Worm (Caenorhabditis elegans) whole organism, L3 larva: ENCODE measurements around the gene R04A9.9.

Source experiments
- R02D3.7 ChIP-seq: fragments of 150-350 bp; optimal IDR thresholded peaks from 2 replicates; lab custom pipeline; 2014; ENCODE audit warnings: missing biosample characterization, missing genetic modification characterization
- aly-2 ChIP-seq: fragments of 150-350 bp; optimal IDR thresholded peaks from 2 replicates; lab custom pipeline; 2014; ENCODE audit warnings: missing biosample characterization, missing genetic modification characterization
- ama-1 ChIP-seq: fragments of 150-350 bp; optimal IDR thresholded peaks from 2 replicates; lab custom pipeline; 2018
- ceh-16 ChIP-seq: sonication (generic microtip); optimal IDR thresholded peaks from 2 replicates; lab custom pipeline; 2017; ENCODE audit warnings: missing biosample characterization, missing genetic modification characterization
- ceh-28 ChIP-seq: fragments of 150-350 bp; optimal IDR thresholded peaks from 2 replicates; lab custom pipeline; 2014; ENCODE audit warnings: missing biosample characterization, missing genetic modification reagents, missing genetic modification characterization
- ceh-82 ChIP-seq: fragments of 150-350 bp; optimal IDR thresholded peaks from 2 replicates; lab custom pipeline; 2014; ENCODE audit warnings: missing biosample characterization, missing genetic modification characterization
- daf-12 ChIP-seq: fragments of 150-350 bp; optimal IDR thresholded peaks from 2 replicates; lab custom pipeline; 2014; ENCODE audit warnings: missing biosample characterization, missing genetic modification reagents, missing genetic modification characterization
- egl-27 ChIP-seq: sonication (generic microtip); optimal IDR thresholded peaks from 4 replicates; lab custom pipeline; 2017; ENCODE audit warnings: missing biosample characterization, missing genetic modification reagents, missing genetic modification characterization
- egl-5 ChIP-seq: fragments of 150-350 bp; optimal IDR thresholded peaks from 2 replicates; lab custom pipeline; 2017; ENCODE audit warnings: missing biosample characterization, missing genetic modification reagents, missing genetic modification characterization, inconsistent platforms
- elt-1 ChIP-seq: fragments of 150-350 bp; optimal IDR thresholded peaks from 2 replicates; lab custom pipeline; 2014; ENCODE audit warnings: missing biosample characterization, missing genetic modification characterization
- elt-2 ChIP-seq: sonication (generic microtip); optimal IDR thresholded peaks from 2 replicates; lab custom pipeline; 2016; ENCODE audit warnings: missing genetic modification reagents, mild to moderate bottlenecking, missing genetic modification characterization, missing compliant biosample characterization
- elt-3 ChIP-seq, 3 experiments: fragments of 150-350 bp in 1 of 3; sonication (generic microtip) in 2 of 3; optimal IDR thresholded peaks; 2 replicates in 2 of 3; 4 replicates in 1 of 3; lab custom pipeline; 2014 to 2017; ENCODE audit warnings: missing biosample characterization in 3 of 3, missing genetic modification characterization in 3 of 3
- eor-1 ChIP-seq, 2 experiments: fragments of 150-350 bp; optimal IDR thresholded peaks; 2 replicates each; lab custom pipeline; 2014 to 2018; ENCODE audit warnings: missing biosample characterization in 2 of 2, missing genetic modification characterization in 2 of 2
- fkh-2 ChIP-seq: fragments of 150-350 bp; optimal IDR thresholded peaks from 2 replicates; lab custom pipeline; 2014; ENCODE audit warnings: missing biosample characterization, missing genetic modification reagents, missing genetic modification characterization
- fos-1 ChIP-seq: fragments of 150-350 bp; optimal IDR thresholded peaks from 2 replicates; lab custom pipeline; 2014; ENCODE audit warnings: missing biosample characterization, missing genetic modification characterization
- hmg-11 ChIP-seq: sonication (generic microtip); optimal IDR thresholded peaks from 2 replicates; lab custom pipeline; 2016; ENCODE audit warnings: missing genetic modification characterization, missing compliant biosample characterization
- jun-1 ChIP-seq: fragments of 150-350 bp; optimal IDR thresholded peaks from 2 replicates; lab custom pipeline; 2014; ENCODE audit warnings: missing biosample characterization, missing genetic modification reagents, missing genetic modification characterization
- lin-39 ChIP-seq: fragments of 150-350 bp; optimal IDR thresholded peaks from 2 replicates; lab custom pipeline; 2018; ENCODE audit warnings: missing biosample characterization, missing genetic modification reagents, missing genetic modification characterization
- lsy-12 ChIP-seq: sonication (generic microtip); optimal IDR thresholded peaks from 2 replicates; lab custom pipeline; 2016; ENCODE audit warnings: mild to moderate bottlenecking, missing genetic modification characterization, missing compliant biosample characterization
- mdl-1 ChIP-seq: fragments of 150-350 bp; optimal IDR thresholded peaks from 2 replicates; lab custom pipeline; 2014; ENCODE audit warnings: missing biosample characterization, missing genetic modification characterization
- mml-1 ChIP-seq: fragments of 150-350 bp; sonication (generic microtip); optimal IDR thresholded peaks from 3 replicates; lab custom pipeline; 2014; ENCODE audit warnings: missing biosample characterization, missing genetic modification characterization
- nfya-1 ChIP-seq: sonication (generic microtip); optimal IDR thresholded peaks from 2 replicates; lab custom pipeline; 2017; ENCODE audit warnings: missing genetic modification characterization, mild to moderate bottlenecking, missing compliant biosample characterization, antibody characterized with exemption, moderate library complexity; ENCODE audit not compliant: insufficient read depth
- nhr-11 ChIP-seq: fragments of 150-350 bp; optimal IDR thresholded peaks from 2 replicates; lab custom pipeline; 2014; ENCODE audit warnings: missing biosample characterization, missing genetic modification characterization
- nhr-23 ChIP-seq: fragments of 150-350 bp; optimal IDR thresholded peaks from 2 replicates; lab custom pipeline; 2014; ENCODE audit warnings: missing biosample characterization, missing genetic modification reagents, missing genetic modification characterization
- nhr-237 ChIP-seq: fragments of 150-350 bp; optimal IDR thresholded peaks from 2 replicates; lab custom pipeline; 2014; ENCODE audit warnings: missing biosample characterization, missing genetic modification characterization
- nhr-25 ChIP-seq: sonication (generic microtip); optimal IDR thresholded peaks from 2 replicates; lab custom pipeline; 2017; ENCODE audit warnings: missing biosample characterization, missing genetic modification characterization
- nhr-28 ChIP-seq: fragments of 150-350 bp; optimal IDR thresholded peaks from 2 replicates; lab custom pipeline; 2014; ENCODE audit warnings: missing biosample characterization, missing genetic modification characterization
- nhr-43 ChIP-seq: sonication (generic microtip); optimal IDR thresholded peaks from 2 replicates; lab custom pipeline; 2016; ENCODE audit warnings: mild to moderate bottlenecking, missing genetic modification characterization, missing compliant biosample characterization; ENCODE audit not compliant: poor library complexity, severe bottlenecking
- nhr-76 ChIP-seq: fragments of 150-350 bp; sonication (generic microtip); optimal IDR thresholded peaks from 5 replicates; lab custom pipeline; 2014; ENCODE audit warnings: missing biosample characterization, missing genetic modification characterization
- nhr-77 ChIP-seq: fragments of 150-350 bp; optimal IDR thresholded peaks from 2 replicates; lab custom pipeline; 2014; ENCODE audit warnings: missing biosample characterization, missing genetic modification characterization
- pha-4 ChIP-seq: fragments of 150-350 bp; optimal IDR thresholded peaks from 2 replicates; lab custom pipeline; 2014; ENCODE audit warnings: missing biosample characterization, missing genetic modification reagents, missing genetic modification characterization
- sea-2 ChIP-seq: fragments of 150-350 bp; sonication (generic microtip); optimal IDR thresholded peaks from 4 replicates; lab custom pipeline; 2014; ENCODE audit warnings: missing biosample characterization, missing genetic modification reagents, missing genetic modification characterization
- skn-1 ChIP-seq: fragments of 150-350 bp; optimal IDR thresholded peaks from 2 replicates; lab custom pipeline; 2014; ENCODE audit warnings: missing biosample characterization, missing genetic modification characterization
- snpc-4 ChIP-seq: fragments of 150-350 bp; optimal IDR thresholded peaks from 2 replicates; lab custom pipeline; 2014; ENCODE audit warnings: missing biosample characterization, missing genetic modification characterization
- unc-39 ChIP-seq: sonication (generic microtip); optimal IDR thresholded peaks from 4 replicates; lab custom pipeline; 2017; ENCODE audit warnings: missing biosample characterization, missing genetic modification characterization
- zag-1 ChIP-seq: fragments of 150-350 bp; optimal IDR thresholded peaks from 2 replicates; lab custom pipeline; 2014; ENCODE audit warnings: missing biosample characterization, missing genetic modification characterization
- ztf-11 ChIP-seq: fragments of 150-350 bp; optimal IDR thresholded peaks from 2 replicates; lab custom pipeline; 2014; ENCODE audit warnings: missing biosample characterization, missing genetic modification characterization
- ztf-4 ChIP-seq: fragments of 150-350 bp; optimal IDR thresholded peaks from 2 replicates; lab custom pipeline; 2014; ENCODE audit warnings: missing biosample characterization, missing genetic modification characterization

Gene R04A9.9

DNA sequence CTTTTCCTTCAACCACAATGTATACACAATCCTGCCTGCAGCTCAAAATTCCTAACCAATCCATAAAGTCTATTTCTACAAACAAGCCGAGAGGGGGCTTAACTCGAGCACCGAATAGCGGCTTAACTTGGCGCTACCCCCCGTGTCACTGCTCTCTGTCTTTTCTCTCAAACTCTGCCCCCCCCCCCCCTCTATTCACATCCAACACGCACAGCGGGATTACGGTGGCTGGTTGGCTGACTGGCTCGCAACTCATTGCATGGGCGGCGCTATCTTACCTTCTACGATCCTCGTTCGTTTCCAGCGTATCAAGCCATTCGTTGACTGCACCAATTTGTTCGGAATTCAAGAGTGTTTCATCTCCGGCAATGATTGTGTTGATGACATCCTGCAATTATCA is 41.2 kb upstream of the R04A9.9 start:
- TF ChIP-seq nhr-23 (tag; lab: Kevin White, UChicago) (no peak), mml-1 (tag; lab: Kevin White, UChicago) (no peak), egl-27 (tag; lab: Kevin White, UChicago) (no peak), nfya-1 (peak; percentile 69), nhr-28 (tag; lab: Kevin White, UChicago) (no peak), skn-1 (tag; lab: Kevin White, UChicago) (no peak)

DNA sequence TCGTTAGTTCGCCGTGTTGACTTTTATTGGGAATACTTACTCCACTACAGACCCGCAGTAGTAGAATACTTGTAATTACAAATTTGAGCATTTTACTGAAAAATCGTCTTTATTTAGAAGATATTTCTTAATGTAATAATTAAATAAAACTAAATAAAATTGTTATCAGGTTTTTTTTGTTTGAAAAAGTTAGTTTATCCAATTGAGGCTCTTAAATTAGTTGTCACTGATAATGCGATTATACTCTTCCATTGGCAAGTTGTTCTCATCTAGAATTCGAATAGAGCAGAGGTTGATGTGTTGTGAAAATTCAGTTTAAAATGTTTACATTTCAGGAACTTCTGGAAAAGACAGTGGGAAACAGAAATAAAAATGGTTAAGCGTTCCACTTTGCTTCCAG is 35.2 kb upstream of the R04A9.9 start, which contains the start of gene ZK1193.2:
Gene ZK1193.2, minus strand, starts transcription at position 101 of the 400 bp plus-strand sequence.
- TF ChIP-seq nhr-43: no peak

DNA sequence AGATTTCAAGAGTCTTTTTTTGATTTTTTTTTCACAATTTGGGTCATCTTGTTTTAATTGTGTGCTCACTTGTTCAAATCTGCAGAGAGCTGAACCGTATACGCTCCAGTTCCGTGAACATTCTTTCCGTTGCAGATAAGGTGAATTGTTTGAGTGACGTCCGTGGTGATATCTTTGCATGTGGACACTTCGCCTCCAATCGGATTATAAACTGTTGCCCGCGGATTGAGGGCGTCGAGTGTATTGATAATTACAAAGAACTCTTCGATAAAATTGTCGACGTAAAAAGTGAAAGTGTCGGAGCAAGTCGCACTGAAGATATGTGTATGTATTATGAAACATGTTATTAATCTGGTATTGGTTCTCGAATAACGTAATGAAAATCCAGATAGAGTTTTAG is 33.4 kb upstream of the R04A9.9 start:
- peak; percentile 62 for TF ChIP-seq elt-2
- no peak for TF ChIP-seq ztf-4 (tag; lab: Kevin White, UChicago)

DNA sequence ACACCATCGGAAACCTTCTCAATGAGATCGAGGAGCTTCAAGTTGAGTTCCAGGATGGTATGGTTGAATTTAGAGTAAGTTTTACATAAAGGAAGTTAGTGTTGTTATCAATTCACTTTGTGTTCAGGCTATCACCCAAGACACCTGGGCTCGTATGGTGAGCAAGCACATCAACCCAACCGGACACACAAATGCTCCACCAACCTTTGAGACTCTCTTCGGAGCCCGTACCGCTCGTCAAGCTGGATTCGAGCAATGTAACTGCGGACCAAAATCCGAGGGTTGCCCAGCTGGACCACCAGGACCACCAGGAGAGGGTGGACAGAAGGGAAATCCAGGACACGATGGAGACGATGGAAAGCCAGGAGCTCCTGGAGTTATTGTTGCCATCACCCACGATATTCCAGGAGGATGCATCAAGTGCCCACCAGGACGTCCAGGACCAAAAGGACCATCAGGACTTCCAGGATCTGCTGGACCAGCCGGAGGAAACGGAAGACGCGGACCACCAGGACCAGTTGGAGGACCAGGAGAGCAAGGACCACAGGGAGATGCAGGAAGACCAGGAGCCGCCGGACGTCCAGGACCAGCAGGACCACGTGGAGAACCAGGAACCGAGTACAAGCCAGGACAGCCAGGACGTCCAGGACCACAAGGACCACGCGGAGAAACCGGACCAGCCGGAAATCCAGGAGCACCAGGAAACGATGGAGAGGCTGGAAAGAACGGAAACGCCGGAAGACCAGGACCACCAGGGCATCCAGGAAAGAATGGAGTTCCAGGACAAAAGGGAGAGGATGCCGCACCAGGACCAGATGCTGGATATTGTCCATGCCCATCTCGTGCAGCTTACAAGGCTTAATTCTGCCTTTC is 31.7 kb upstream of the R04A9.9 start:
- TF ChIP-seq ztf-11 (no peak), elt-1 (tag; lab: Kevin White, UChicago) (no peak), ama-1 (no peak), snpc-4 (no peak), eor-1 (tag; optimal IDR thresholded peaks at IDR 0.05; lab: Kevin White, UChicago) (no peak), ceh-28 (tag; lab: Kevin White, UChicago) (no peak), daf-12 (no peak)

ce11 chrX:421407-421784 is 31.0 kb upstream of the R04A9.9 start, which contains the start of gene col-19:
col-19 (plus strand) TSS chrX:421707.
- TF ChIP-seq ceh-28 (tag; lab: Kevin White, UChicago) (no peak), elt-3 (tag; optimal IDR thresholded peaks at IDR 0.05; lab: Kevin White, UChicago) (no peak), sea-2 (no peak), aly-2 (no peak), zag-1 (no peak), nhr-28 (tag; lab: Kevin White, UChicago) (no peak), jun-1 (tag; lab: Kevin White, UChicago) (no peak), skn-1 (tag; lab: Kevin White, UChicago) (no peak), nhr-43 (no peak), nfya-1 (no peak), ceh-82 (tag; lab: Kevin White, UChicago) (no peak), lin-39 (no peak), R02D3.7 (tag; lab: Kevin White, UChicago) (no peak)
- TF ChIP-seq, all 47 proteins: peak for 0

- TF ChIP-seq ztf-11: no peak
- TF ChIP-seq hmg-11 (tag; lab: Kevin White, UChicago): peak; percentile 98
- TF ChIP-seq sea-2: no peak
- peak; percentile 78 for TF ChIP-seq lsy-12 (tag; lab: Kevin White, UChicago)
- TF ChIP-seq pha-4 (tag; lab: Kevin White, UChicago): peak; percentile 91
- TF ChIP-seq egl-27 (tag; lab: Kevin White, UChicago): peak; percentile 83
- TF ChIP-seq nhr-77: peak; percentile 85
- TF ChIP-seq fkh-2 (tag; lab: Kevin White, UChicago): no peak
- TF ChIP-seq nhr-25 (tag; lab: Kevin White, UChicago): peak; percentile 90
- TF ChIP-seq nhr-23 (tag; lab: Kevin White, UChicago): peak; percentile 88
- peak; percentile 97 for TF ChIP-seq jun-1 (tag; lab: Kevin White, UChicago)
- TF ChIP-seq nhr-28 (tag; lab: Kevin White, UChicago): no peak
- no peak for TF ChIP-seq ama-1
- peak in 2 of 3 experiments; percentile 26 to 53 for TF ChIP-seq elt-3 (tag; optimal IDR thresholded peaks at IDR 0.05; lab: Kevin White, UChicago)
- TF ChIP-seq elt-2: peak; percentile 72
- peak; percentile 62 for TF ChIP-seq egl-5 (tag; lab: Kevin White, UChicago)
- TF ChIP-seq ztf-4 (tag; lab: Kevin White, UChicago): no peak
- peak; percentile 54 for TF ChIP-seq elt-1 (tag; lab: Kevin White, UChicago)
- TF ChIP-seq nhr-76 (tag; lab: Kevin White, UChicago): peak; percentile 31
- TF ChIP-seq nhr-237 (tag; lab: Kevin White, UChicago): peak; percentile 22
- TF ChIP-seq nhr-43: peak; percentile 89
- peak; percentile 92 for TF ChIP-seq ceh-28 (tag; lab: Kevin White, UChicago)
- TF ChIP-seq daf-12: no peak
- peak; percentile 61 for TF ChIP-seq mdl-1
- TF ChIP-seq mml-1 (tag; lab: Kevin White, UChicago): no peak
- TF ChIP-seq ceh-16 (tag; lab: Kevin White, UChicago): no peak
- TF ChIP-seq skn-1 (tag; lab: Kevin White, UChicago): peak; percentile 94
- peak; percentile 71 for TF ChIP-seq aly-2
- TF ChIP-seq nhr-11 (tag; lab: Kevin White, UChicago): peak; percentile 79
- no peak for TF ChIP-seq fos-1
- TF ChIP-seq lin-39: peak; percentile 84
- TF ChIP-seq snpc-4: peak; percentile 78
- peak in 1 of 2 experiments; percentile 63 for TF ChIP-seq eor-1 (tag; optimal IDR thresholded peaks at IDR 0.05; lab: Kevin White, UChicago)
- no peak for TF ChIP-seq unc-39 (tag; lab: Kevin White, UChicago)
Observed at ce11 chrX:410073-410572, 19.8 kb upstream of the R04A9.9 start.
